Worm (Caenorhabditis elegans) whole organism, L1 larva: ENCODE data around the gene glb-4.

Experiments used
- C34B4.2 ChIP-seq: sonication (generic microtip); optimal IDR thresholded peaks from 2 replicates; lab custom pipeline; 2017; ENCODE audit warnings: mild to moderate bottlenecking, missing genetic modification characterization, missing compliant biosample characterization
- Y116A8C.19 ChIP-seq: sonication (generic microtip); optimal IDR thresholded peaks from 2 replicates; lab custom pipeline; 2016; ENCODE audit warnings: missing compliant biosample characterization, missing genetic modification characterization, borderline replicate concordance
- aha-1 ChIP-seq: fragments of 150-350 bp; optimal IDR thresholded peaks from 2 replicates; lab custom pipeline; 2014; ENCODE audit warnings: missing biosample characterization, missing genetic modification characterization
- aly-2 ChIP-seq: fragments of 150-350 bp; optimal IDR thresholded peaks from 2 replicates; lab custom pipeline; 2014; ENCODE audit warnings: missing biosample characterization, missing genetic modification characterization
- blmp-1 ChIP-seq: fragments of 150-350 bp; optimal IDR thresholded peaks from 2 replicates; lab custom pipeline; 2014; ENCODE audit warnings: missing biosample characterization, missing genetic modification characterization
- dsc-1 ChIP-seq: sonication (generic microtip); optimal IDR thresholded peaks from 2 replicates; lab custom pipeline; 2016; ENCODE audit warnings: mild to moderate bottlenecking, missing genetic modification characterization, missing compliant biosample characterization
- efl-3 ChIP-seq: fragments of 200-800 bp; sonication (Bioruptor generic); optimal IDR thresholded peaks from 2 replicates; lab custom pipeline; 2018; ENCODE audit warnings: mild to moderate bottlenecking, missing genetic modification characterization, missing compliant biosample characterization
- egl-27 ChIP-seq, 2 experiments: fragments of 150-350 bp in 1 of 2; sonication (generic microtip); optimal IDR thresholded peaks; 3 replicates each; lab custom pipeline; 2017 to 2018; ENCODE audit warnings: missing biosample characterization in 2 of 2, missing genetic modification characterization in 2 of 2, missing genetic modification reagents in 2 of 2
- elt-2 ChIP-seq: sonication (generic microtip); optimal IDR thresholded peaks from 2 replicates; lab custom pipeline; 2016; ENCODE audit warnings: missing genetic modification characterization, mild to moderate bottlenecking, inconsistent platforms, missing compliant biosample characterization, missing genetic modification reagents
- elt-3 ChIP-seq, 6 experiments: fragments of 150-350 bp in 1 of 6; sonication (generic microtip); optimal IDR thresholded peaks; 2 replicates each; lab custom pipeline; 2017 to 2018; ENCODE audit warnings: missing biosample characterization in 6 of 6, missing genetic modification characterization in 6 of 6, inconsistent platforms in 1 of 6
- ets-5 ChIP-seq: fragments of 200-800 bp; sonication (Bioruptor generic); IDR thresholded peaks from 2 replicates; pipeline ENCODE4 v1.3.6; 2022; ENCODE audit warnings: missing genetic modification characterization, missing compliant biosample characterization
- fkh-4 ChIP-seq: sonication (generic microtip); optimal IDR thresholded peaks from 2 replicates; lab custom pipeline; 2016; ENCODE audit warnings: missing compliant biosample characterization, missing genetic modification characterization, borderline replicate concordance
- hlh-4 ChIP-seq: sonication (generic microtip); optimal IDR thresholded peaks from 2 replicates; lab custom pipeline; 2016; ENCODE audit warnings: mild to moderate bottlenecking, missing genetic modification characterization, missing compliant biosample characterization
- irx-1 ChIP-seq: sonication (generic microtip); optimal IDR thresholded peaks from 2 replicates; lab custom pipeline; 2016; ENCODE audit warnings: missing genetic modification characterization, missing compliant biosample characterization
- isw-1 ChIP-seq: fragments of 200-800 bp; sonication (Bioruptor generic); IDR thresholded peaks from 2 replicates; pipeline ENCODE4 v1.3.6; 2022; ENCODE audit warnings: missing genetic modification characterization, missing compliant biosample characterization
- jun-1 ChIP-seq: fragments of 150-350 bp; optimal IDR thresholded peaks from 2 replicates; lab custom pipeline; 2014; ENCODE audit warnings: missing biosample characterization, missing genetic modification reagents, missing genetic modification characterization
- lin-15B ChIP-seq: fragments of 150-350 bp; sonication (generic microtip); optimal IDR thresholded peaks from 3 replicates; lab custom pipeline; 2014; ENCODE audit warnings: missing biosample characterization, missing genetic modification characterization
- lsy-2 ChIP-seq, 2 experiments: fragments of 150-350 bp; optimal IDR thresholded peaks; 2 replicates each; lab custom pipeline; 2014; ENCODE audit warnings: missing biosample characterization in 2 of 2, missing genetic modification characterization in 2 of 2
- nhr-20 ChIP-seq: sonication (generic microtip); optimal IDR thresholded peaks from 2 replicates; lab custom pipeline; 2016; ENCODE audit warnings: mild to moderate bottlenecking, missing genetic modification characterization, missing compliant biosample characterization
- nhr-71 ChIP-seq: sonication (generic microtip); optimal IDR thresholded peaks from 2 replicates; lab custom pipeline; 2016; ENCODE audit warnings: mild to moderate bottlenecking, missing genetic modification characterization, moderate library complexity, missing compliant biosample characterization
- nhr-76 ChIP-seq: sonication (generic microtip); optimal IDR thresholded peaks from 2 replicates; lab custom pipeline; 2017; ENCODE audit warnings: missing biosample characterization, missing genetic modification characterization
- pag-3 ChIP-seq: sonication (generic microtip); optimal IDR thresholded peaks from 2 replicates; lab custom pipeline; 2017; ENCODE audit warnings: missing genetic modification characterization, mild to moderate bottlenecking, missing compliant biosample characterization, antibody characterized with exemption, borderline replicate concordance; ENCODE audit not compliant: insufficient read depth
- pax-3 ChIP-seq: fragments of 200-800 bp; sonication (Bioruptor generic); optimal IDR thresholded peaks from 2 replicates; lab custom pipeline; 2018; ENCODE audit warnings: mild to moderate bottlenecking, missing genetic modification characterization, moderate library complexity, missing compliant biosample characterization
- rnt-1 ChIP-seq: sonication (generic microtip); optimal IDR thresholded peaks from 2 replicates; lab custom pipeline; 2016; ENCODE audit warnings: mild to moderate bottlenecking, missing genetic modification characterization, moderate library complexity, missing compliant biosample characterization
- snpc-4 ChIP-seq: fragments of 150-350 bp; optimal IDR thresholded peaks from 2 replicates; lab custom pipeline; 2014; ENCODE audit warnings: missing biosample characterization, missing genetic modification characterization
- snu-23 ChIP-seq: sonication (generic microtip); optimal IDR thresholded peaks from 2 replicates; lab custom pipeline; 2016; ENCODE audit warnings: missing genetic modification characterization, missing compliant biosample characterization
- swsn-7 ChIP-seq: sonication (generic microtip); optimal IDR thresholded peaks from 2 replicates; lab custom pipeline; 2016; ENCODE audit warnings: missing genetic modification characterization, missing compliant biosample characterization
- tlp-1 ChIP-seq: fragments of 150-350 bp; optimal IDR thresholded peaks from 2 replicates; lab custom pipeline; 2014; ENCODE audit warnings: missing biosample characterization, missing genetic modification characterization
- unc-30 ChIP-seq: sonication (generic microtip); optimal IDR thresholded peaks from 2 replicates; lab custom pipeline; 2017; ENCODE audit warnings: missing biosample characterization, missing genetic modification characterization
- vab-15 ChIP-seq: sonication (generic microtip); optimal IDR thresholded peaks from 2 replicates; lab custom pipeline; 2017; ENCODE audit warnings: missing genotype, mild to moderate bottlenecking, missing genetic modification characterization, missing compliant biosample characterization
- zag-1 ChIP-seq: fragments of 150-350 bp; optimal IDR thresholded peaks from 2 replicates; lab custom pipeline; 2014; ENCODE audit warnings: missing biosample characterization, missing genetic modification characterization
- zip-4 ChIP-seq: fragments of 200-800 bp; sonication (Bioruptor generic); optimal IDR thresholded peaks from 2 replicates; lab custom pipeline; 2018; ENCODE audit warnings: mild to moderate bottlenecking, missing genetic modification characterization, moderate library complexity, missing compliant biosample characterization

The glb-4 gene

ce11 chrII:11156160-11156559 is 45.2 kb upstream of the glb-4 start (continued):
- TF ChIP-seq irx-1 (tag; lab: Kevin White, UChicago) (no peak), aha-1 (no peak)

ce11 chrII:11155400-11155799 is 44.4 kb upstream of the glb-4 start:
- TF ChIP-seq elt-3 (tag; optimal IDR thresholded peaks at IDR 0.05; lab: Kevin White, UChicago) (no peak), blmp-1 (tag; lab: Kevin White, UChicago) (no peak), nhr-76 (tag; lab: Kevin White, UChicago) (no peak), zip-4 (GFP tag; lab: Kevin White, UChicago) (no peak), dsc-1 (tag; lab: Kevin White, UChicago) (no peak), elt-2 (no peak), nhr-20 (tag; lab: Kevin White, UChicago) (no peak), tlp-1 (tag; lab: Kevin White, UChicago) (no peak), vab-15 (no peak), pag-3 (tag; lab: Kevin White, UChicago) (no peak), zag-1 (no peak), fkh-4 (no peak), hlh-4 (tag; lab: Kevin White, UChicago) (no peak), aly-2 (tag; lab: Kevin White, UChicago) (no peak), jun-1 (tag; lab: Kevin White, UChicago) (no peak)

- TF ChIP-seq blmp-1 (tag; lab: Kevin White, UChicago): no peak
- no peak for TF ChIP-seq C34B4.2 (tag; lab: Kevin White, UChicago)
- TF ChIP-seq ets-5: no peak
- no peak for TF ChIP-seq snu-23 (GFP tag; lab: Kevin White, UChicago)
- no peak for TF ChIP-seq jun-1 (tag; lab: Kevin White, UChicago)
- TF ChIP-seq swsn-7 (tag; lab: Kevin White, UChicago): no peak
- TF ChIP-seq elt-2: peak; percentile 12
- no peak for TF ChIP-seq pax-3 (tag; lab: Kevin White, UChicago)
Measured at ce11 chrII:11154957-11155356, 44.0 kb upstream of the glb-4 start.

ce11 chrII:11153800-11154199 is 42.8 kb upstream of the glb-4 start:
- TF ChIP-seq snpc-4: no peak
- TF ChIP-seq Y116A8C.19 (tag; lab: Kevin White, UChicago): no peak
- no peak for TF ChIP-seq lsy-2 (tag; optimal IDR thresholded peaks at IDR 0.05; lab: Kevin White, UChicago)
- TF ChIP-seq unc-30 (tag; lab: Kevin White, UChicago): no peak
- TF ChIP-seq nhr-20 (tag; lab: Kevin White, UChicago): no peak
- TF ChIP-seq elt-2: peak; percentile 72
- TF ChIP-seq isw-1 (GFP tag; lab: Robert Waterston, UW): no peak
- no peak for TF ChIP-seq nhr-71 (tag; lab: Kevin White, UChicago)
- no peak for TF ChIP-seq lin-15B (tag; lab: Kevin White, UChicago)

ce11 chrII:11153080-11153479 is 42.1 kb upstream of the glb-4 start:
- peak; percentile 9 for TF ChIP-seq elt-2
- no peak for TF ChIP-seq efl-3 (GFP tag; lab: Kevin White, UChicago)

- TF ChIP-seq rnt-1 (no peak), egl-27 (tag; optimal IDR thresholded peaks at IDR 0.05; lab: Kevin White, UChicago) (no peak), aha-1 (no peak), lsy-2 (tag; optimal IDR thresholded peaks at IDR 0.05; lab: Kevin White, UChicago) (no peak)
Measured at ce11 chrII:11152495-11152894, 41.5 kb upstream of the glb-4 start, which contains the start of gene pqm-1. TSS of gene pqm-1 (minus strand) at chrII:11152595.
